Worm (Caenorhabditis elegans) whole organism, L2 larva: ENCODE results near the gene clec-262.

ENCODE experiments used
- F13H6.1 ChIP-seq: sonication (generic microtip); optimal IDR thresholded peaks from 2 replicates; lab custom pipeline; 2016; ENCODE audit warnings: missing genetic modification characterization, missing compliant biosample characterization
- R02D3.7 ChIP-seq: fragments of 150-350 bp; optimal IDR thresholded peaks from 2 replicates; lab custom pipeline; 2014; ENCODE audit warnings: missing biosample characterization, missing genetic modification characterization
- Y55F3AM.14 ChIP-seq: fragments of 200-800 bp; sonication (Bioruptor generic); optimal IDR thresholded peaks from 2 replicates; lab custom pipeline; 2018; ENCODE audit warnings: mild to moderate bottlenecking, missing genetic modification characterization, missing compliant biosample characterization
- alr-1 ChIP-seq: fragments of 150-350 bp; optimal IDR thresholded peaks from 2 replicates; lab custom pipeline; 2014; ENCODE audit warnings: missing biosample characterization, missing genetic modification characterization
- aly-2 ChIP-seq: fragments of 150-350 bp; optimal IDR thresholded peaks from 2 replicates; lab custom pipeline; 2014; ENCODE audit warnings: missing biosample characterization, missing genetic modification characterization
- ama-1 ChIP-seq: fragments of 150-350 bp; optimal IDR thresholded peaks from 2 replicates; lab custom pipeline; 2018; ENCODE audit warnings: inconsistent platforms
- blmp-1 ChIP-seq: sonication (generic microtip); optimal IDR thresholded peaks from 2 replicates; lab custom pipeline; 2017; ENCODE audit warnings: missing genetic modification characterization, mild to moderate bottlenecking, missing compliant biosample characterization, antibody characterized with exemption, moderate library complexity; ENCODE audit not compliant: insufficient read depth
- ceh-16 ChIP-seq: fragments of 150-350 bp; optimal IDR thresholded peaks from 2 replicates; lab custom pipeline; 2014; ENCODE audit warnings: missing biosample characterization, missing genetic modification characterization
- ceh-82 ChIP-seq: fragments of 150-350 bp; optimal IDR thresholded peaks from 2 replicates; lab custom pipeline; 2014; ENCODE audit warnings: missing biosample characterization, missing genetic modification characterization
- crh-2 ChIP-seq: sonication (generic microtip); optimal IDR thresholded peaks from 2 replicates; lab custom pipeline; 2017; ENCODE audit warnings: missing biosample characterization, missing genetic modification characterization
- elt-1 ChIP-seq: fragments of 150-350 bp; optimal IDR thresholded peaks from 2 replicates; lab custom pipeline; 2014; ENCODE audit warnings: missing biosample characterization, missing genetic modification characterization
- elt-3 ChIP-seq: sonication (generic microtip); optimal IDR thresholded peaks from 2 replicates; lab custom pipeline; 2017; ENCODE audit warnings: missing biosample characterization, missing genetic modification characterization
- fos-1 ChIP-seq: fragments of 150-350 bp; optimal IDR thresholded peaks from 2 replicates; lab custom pipeline; 2014; ENCODE audit warnings: missing biosample characterization, missing genetic modification characterization
- gmeb-1 ChIP-seq: fragments of 150-350 bp; optimal IDR thresholded peaks from 2 replicates; lab custom pipeline; 2014; ENCODE audit warnings: missing biosample characterization, missing genetic modification characterization
- lin-11 ChIP-seq: fragments of 150-350 bp; sonication (generic microtip); optimal IDR thresholded peaks from 2 replicates; lab custom pipeline; 2014; ENCODE audit warnings: missing biosample characterization, missing genetic modification characterization, inconsistent platforms, mixed read lengths
- lin-13 ChIP-seq: fragments of 150-350 bp; optimal IDR thresholded peaks from 2 replicates; lab custom pipeline; 2014; ENCODE audit warnings: missing biosample characterization, missing genetic modification reagents, missing genetic modification characterization
- lsy-2 ChIP-seq, 2 experiments: fragments of 150-350 bp in 1 of 2; sonication (generic microtip) in 1 of 2; optimal IDR thresholded peaks; 2 replicates each; lab custom pipeline; 2014 to 2017; ENCODE audit warnings: missing biosample characterization in 2 of 2, missing genetic modification characterization in 2 of 2
- mab-5 ChIP-seq: fragments of 150-350 bp; optimal IDR thresholded peaks from 2 replicates; lab custom pipeline; 2014; ENCODE audit warnings: missing biosample characterization, missing genetic modification characterization
- mbf-1 ChIP-seq: sonication (generic microtip); optimal IDR thresholded peaks from 2 replicates; lab custom pipeline; 2017; ENCODE audit warnings: missing biosample characterization, missing genetic modification characterization
- mdl-1 ChIP-seq, 2 experiments: fragments of 150-350 bp in 1 of 2; sonication (generic microtip) in 1 of 2; optimal IDR thresholded peaks; 2 replicates each; lab custom pipeline; 2017; ENCODE audit warnings: missing biosample characterization in 2 of 2, missing genetic modification characterization in 2 of 2
- nhr-10 ChIP-seq: sonication (generic microtip); optimal IDR thresholded peaks from 2 replicates; lab custom pipeline; 2017; ENCODE audit warnings: missing biosample characterization, missing genetic modification characterization
- nhr-11 ChIP-seq: fragments of 150-350 bp; optimal IDR thresholded peaks from 2 replicates; lab custom pipeline; 2014; ENCODE audit warnings: missing biosample characterization, missing genetic modification characterization
- nhr-12 ChIP-seq: fragments of 150-350 bp; optimal IDR thresholded peaks from 2 replicates; lab custom pipeline; 2014; ENCODE audit warnings: missing biosample characterization, missing genetic modification characterization
- nhr-237 ChIP-seq: fragments of 150-350 bp; optimal IDR thresholded peaks from 2 replicates; lab custom pipeline; 2014; ENCODE audit warnings: missing biosample characterization, missing genetic modification characterization
- peb-1 ChIP-seq: fragments of 150-350 bp; optimal IDR thresholded peaks from 2 replicates; lab custom pipeline; 2014; ENCODE audit warnings: missing biosample characterization, missing genetic modification characterization
- sma-9 ChIP-seq, 2 experiments: fragments of 150-350 bp in 1 of 2; sonication (generic microtip) in 1 of 2; optimal IDR thresholded peaks; 2 replicates each; lab custom pipeline; 2014 to 2016; ENCODE audit warnings: missing genetic modification characterization in 2 of 2, mild to moderate bottlenecking in 1 of 2, missing biosample characterization in 1 of 2, missing compliant biosample characterization in 1 of 2, missing genetic modification reagents in 1 of 2, moderate library complexity in 1 of 2
- snpc-4 ChIP-seq: fragments of 150-350 bp; optimal IDR thresholded peaks from 2 replicates; lab custom pipeline; 2014; ENCODE audit warnings: missing biosample characterization, missing genetic modification characterization
- unc-55 ChIP-seq: fragments of 150-350 bp; sonication (generic microtip); optimal IDR thresholded peaks from 3 replicates; lab custom pipeline; 2014; ENCODE audit warnings: missing biosample characterization, missing genetic modification reagents, missing genetic modification characterization
- unc-62 ChIP-seq: fragments of 150-350 bp; optimal IDR thresholded peaks from 2 replicates; lab custom pipeline; 2014; ENCODE audit warnings: missing biosample characterization, missing genetic modification reagents, missing genetic modification characterization
- zag-1 ChIP-seq: fragments of 150-350 bp; optimal IDR thresholded peaks from 2 replicates; lab custom pipeline; 2014; ENCODE audit warnings: missing biosample characterization, missing genetic modification characterization
- ztf-1 ChIP-seq: fragments of 200-800 bp; sonication (Bioruptor generic); conservative IDR thresholded peaks from 2 replicates; pipeline ENCODE4 v1.3.6; 2022; ENCODE audit warnings: missing genetic modification characterization, missing compliant biosample characterization
- ztf-11 ChIP-seq: sonication (generic microtip); optimal IDR thresholded peaks from 2 replicates; lab custom pipeline; 2017; ENCODE audit warnings: missing biosample characterization, missing genetic modification characterization
- ztf-4 ChIP-seq: fragments of 150-350 bp; optimal IDR thresholded peaks from 2 replicates; lab custom pipeline; 2014; ENCODE audit warnings: missing biosample characterization, missing genetic modification characterization

clec-262 gene

DNA sequence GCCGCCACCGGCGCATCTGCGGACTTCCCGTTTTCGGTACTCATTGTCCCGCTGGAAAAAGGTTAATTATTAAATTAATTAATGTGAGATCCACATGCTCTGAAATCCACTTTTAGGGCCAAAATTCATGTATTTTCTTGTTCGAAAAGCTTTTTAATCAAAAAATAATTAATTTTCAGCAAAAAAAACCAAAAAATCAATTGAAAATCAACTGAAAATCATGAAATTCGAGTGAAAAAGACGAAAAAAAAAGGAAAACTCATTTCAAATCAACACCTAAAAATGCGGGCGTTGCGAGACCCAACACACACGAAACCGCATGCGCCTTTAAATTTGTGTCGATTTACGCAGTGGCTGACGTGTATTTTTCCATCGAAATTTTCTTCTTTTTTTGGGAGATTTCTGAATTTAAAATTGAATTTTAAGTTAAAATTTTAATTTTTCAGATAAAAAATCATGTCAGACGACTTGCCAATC, 41.9 kb upstream of the clec-262 start, which contains the start of the genes prmt-1 and cdkr-3 (continued):
- TF ChIP-seq alr-1 (tag; lab: Kevin White, UChicago): no peak

DNA sequence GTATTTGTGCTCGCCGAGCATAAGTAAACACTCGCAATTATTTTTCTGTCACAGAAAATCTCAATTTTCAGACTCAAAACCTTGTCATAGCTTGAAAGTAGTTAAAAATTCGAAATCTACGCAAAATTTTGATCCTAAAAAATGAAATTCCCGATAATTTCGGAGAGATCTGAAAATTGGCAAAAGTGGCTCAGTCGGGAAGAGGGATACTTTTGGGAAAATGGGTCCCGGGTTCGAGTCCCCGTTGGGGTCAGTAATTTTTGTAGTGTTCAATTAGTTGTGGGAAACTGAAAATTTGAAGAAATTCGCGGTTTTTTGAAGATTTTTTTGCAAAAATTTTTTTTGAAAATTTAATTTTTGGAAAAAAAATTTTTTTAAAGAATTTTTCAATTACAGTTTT, 34.7 kb upstream of the clec-262 start:
- TF ChIP-seq snpc-4 (tag; lab: Kevin White, UChicago) (no peak), mbf-1 (no peak), crh-2 (no peak), ceh-82 (tag; lab: Kevin White, UChicago) (no peak), ztf-11 (tag; lab: Kevin White, UChicago) (no peak), ztf-4 (tag; lab: Kevin White, UChicago) (no peak), alr-1 (tag; lab: Kevin White, UChicago) (no peak), lsy-2 (tag; optimal IDR thresholded peaks at IDR 0.05; lab: Kevin White, UChicago) (no peak), ama-1 (lab: Kevin White, UChicago) (no peak), peb-1 (no peak), R02D3.7 (tag; lab: Kevin White, UChicago) (no peak)

DNA sequence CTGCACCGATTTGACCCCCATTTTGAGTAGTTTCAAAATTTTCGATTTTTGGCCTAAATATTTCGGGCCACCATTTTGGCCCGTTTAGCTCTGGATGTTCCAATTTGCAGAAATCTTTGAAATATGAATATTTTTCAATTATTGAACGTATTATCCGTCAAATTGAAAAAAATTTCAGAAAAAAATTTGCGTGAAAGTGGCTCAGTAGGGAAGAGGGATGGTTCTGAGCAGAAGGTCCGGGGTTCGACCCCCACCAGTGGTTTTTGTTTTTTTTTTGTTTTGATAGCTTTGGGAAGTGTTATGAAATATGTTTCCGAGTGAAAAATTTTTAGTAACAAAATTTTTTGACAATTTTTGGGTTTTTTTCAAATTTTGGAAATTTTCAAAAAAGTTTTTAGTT, 32.3 kb upstream of the clec-262 start:
- TF ChIP-seq unc-62 (GFP tag; lab: Kevin White, UChicago): no peak
- TF ChIP-seq F13H6.1 (tag; lab: Kevin White, UChicago): no peak
- no peak for TF ChIP-seq R02D3.7 (tag; lab: Kevin White, UChicago)
- no peak for TF ChIP-seq nhr-12
- no peak for TF ChIP-seq mdl-1 (tag; optimal IDR thresholded peaks at IDR 0.05; lab: Kevin White, UChicago)
- no peak for TF ChIP-seq sma-9 (GFP tag; optimal IDR thresholded peaks at IDR 0.05; lab: Kevin White, UChicago)
- no peak for TF ChIP-seq sma-9 (tag; optimal IDR thresholded peaks at IDR 0.05; lab: Kevin White, UChicago)
- TF ChIP-seq unc-55 (GFP tag; lab: Kevin White, UChicago): no peak
- TF ChIP-seq nhr-237 (tag; lab: Kevin White, UChicago): no peak
- no peak for TF ChIP-seq lin-13 (GFP tag; lab: Kevin White, UChicago)
- no peak for TF ChIP-seq lin-11
- TF ChIP-seq ztf-1 (GFP tag; lab: Robert Waterston, UW): no peak
- no peak for TF ChIP-seq elt-3 (tag; lab: Kevin White, UChicago)
- TF ChIP-seq ama-1 (lab: Kevin White, UChicago): no peak
- no peak for TF ChIP-seq lsy-2 (tag; optimal IDR thresholded peaks at IDR 0.05; lab: Kevin White, UChicago)
- no peak for TF ChIP-seq gmeb-1
- TF ChIP-seq nhr-11: no peak
- TF ChIP-seq nhr-10: no peak
- no peak for TF ChIP-seq snpc-4 (tag; lab: Kevin White, UChicago)
- TF ChIP-seq mbf-1: no peak
- no peak for TF ChIP-seq elt-1

DNA sequence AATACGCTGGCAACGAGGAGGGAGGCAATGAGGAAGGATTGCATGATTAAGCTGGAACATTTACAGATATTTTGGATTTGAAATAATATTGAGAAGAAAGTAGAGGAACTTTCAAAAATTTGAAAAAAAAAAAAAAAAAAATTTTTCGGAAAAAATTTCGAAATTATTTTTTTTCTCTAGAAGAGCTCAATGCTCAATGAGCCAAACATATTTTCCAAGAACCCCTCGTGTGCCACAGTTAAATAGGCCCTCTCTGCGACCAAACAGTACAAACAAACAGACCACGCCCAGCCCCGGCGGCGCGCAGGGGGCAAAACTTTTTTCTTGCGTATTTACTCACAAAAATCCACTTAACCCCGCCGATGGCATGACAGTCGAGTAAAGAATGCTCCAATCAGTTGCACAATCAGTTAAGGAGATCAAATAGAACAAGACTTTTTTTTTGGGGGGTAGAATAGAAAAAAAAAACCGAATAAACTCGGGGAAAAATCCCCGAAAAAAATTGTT, 31.8 kb upstream of the clec-262 start, which contains the start of gene pqn-94:
pqn-94 (minus strand) TSS at position 51 of the 507 bp plus-strand sequence.
- TF ChIP-seq F13H6.1 (tag; lab: Kevin White, UChicago) (peak; percentile 75), elt-3 (tag; lab: Kevin White, UChicago) (no peak)

DNA sequence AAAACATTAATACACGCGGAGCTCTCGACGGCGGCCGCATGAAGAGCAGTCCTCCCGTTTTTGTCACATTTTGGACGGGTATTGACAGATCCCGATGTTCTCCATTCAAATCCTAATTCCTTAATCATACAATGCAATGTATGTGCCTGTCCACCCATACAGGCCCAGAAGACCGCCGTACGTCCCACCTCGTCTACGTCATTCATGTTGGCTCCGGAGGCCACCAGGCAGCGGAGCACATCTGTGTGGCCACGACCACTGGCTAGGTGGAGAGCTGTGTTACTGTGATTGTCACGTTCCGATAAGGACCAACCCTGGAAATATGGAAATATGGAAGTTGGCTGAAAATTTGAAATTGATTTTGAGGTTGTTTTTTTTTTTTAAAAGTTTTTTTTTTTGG, 28.8 kb upstream of the clec-262 start:
- TF ChIP-seq blmp-1 (tag; lab: Kevin White, UChicago): no peak
- no peak for TF ChIP-seq alr-1 (tag; lab: Kevin White, UChicago)
- no peak for TF ChIP-seq lin-13 (GFP tag; lab: Kevin White, UChicago)
- TF ChIP-seq gmeb-1: no peak

DNA sequence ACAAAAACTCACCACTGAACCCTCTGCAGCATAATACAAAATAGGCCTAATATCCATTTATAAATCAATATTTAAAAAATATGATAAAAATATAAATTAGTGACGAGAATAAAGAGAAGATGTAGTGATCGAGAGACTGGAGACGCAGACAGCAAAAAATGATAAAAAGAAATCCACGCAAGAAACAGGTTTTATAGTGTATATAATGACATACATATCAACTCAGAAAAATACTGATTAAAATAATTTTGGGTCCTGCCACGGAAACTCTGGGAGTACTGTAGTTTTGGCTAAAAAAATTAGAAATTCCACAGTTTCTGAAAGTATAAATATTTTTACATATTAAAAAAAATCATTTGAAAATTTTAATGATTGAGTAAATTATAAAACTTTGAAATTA, 22.3 kb upstream of the clec-262 start, which contains the start of gene mlt-4:
mlt-4 (minus strand) TSS at position 101 of the 400 bp plus-strand sequence.
- TF ChIP-seq unc-62 (GFP tag; lab: Kevin White, UChicago) (no peak), lin-13 (GFP tag; lab: Kevin White, UChicago) (no peak)
- TF ChIP-seq, all 48 proteins: peak for 0

DNA sequence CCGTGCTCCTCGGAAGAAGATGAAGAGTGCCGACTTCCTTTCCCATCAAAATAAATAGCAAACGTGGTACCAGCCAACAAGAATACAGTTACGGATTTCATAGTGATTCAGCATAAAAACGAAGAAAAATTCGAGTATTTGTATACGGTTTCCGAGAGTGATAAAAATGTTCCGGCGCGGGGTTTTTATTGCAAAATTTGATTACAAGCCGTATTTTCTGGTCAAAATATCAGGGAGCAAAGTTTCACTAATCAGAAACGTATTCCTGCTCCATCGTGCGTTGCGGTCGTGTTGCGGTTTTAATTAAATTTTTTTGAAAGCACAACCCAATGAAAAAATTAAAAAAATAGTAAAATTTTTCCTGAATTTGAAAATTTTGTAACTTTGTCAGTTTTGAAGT, 17.2 kb upstream of the clec-262 start, which contains the start of gene clec-261:
clec-261 (minus strand) TSS at position 101 of the 400 bp plus-strand sequence.
- TF ChIP-seq sma-9 (GFP tag; optimal IDR thresholded peaks at IDR 0.05; lab: Kevin White, UChicago) (no peak), sma-9 (tag; optimal IDR thresholded peaks at IDR 0.05; lab: Kevin White, UChicago) (no peak), alr-1 (tag; lab: Kevin White, UChicago) (no peak), blmp-1 (tag; lab: Kevin White, UChicago) (no peak), zag-1 (tag; lab: Kevin White, UChicago) (no peak), mab-5 (tag; lab: Kevin White, UChicago) (no peak), fos-1 (no peak), elt-3 (tag; lab: Kevin White, UChicago) (no peak), F13H6.1 (tag; lab: Kevin White, UChicago) (no peak), nhr-12 (no peak), nhr-237 (tag; lab: Kevin White, UChicago) (no peak), Y55F3AM.14 (GFP tag; lab: Kevin White, UChicago) (no peak), nhr-10 (no peak), ztf-11 (tag; lab: Kevin White, UChicago) (no peak), lsy-2 (tag; optimal IDR thresholded peaks at IDR 0.05; lab: Kevin White, UChicago) (no peak), ama-1 (lab: Kevin White, UChicago) (no peak), ceh-16 (tag; lab: Kevin White, UChicago) (no peak), crh-2 (no peak), aly-2 (tag; lab: Kevin White, UChicago) (no peak), lin-11 (no peak)
